Fruit fly (Drosophila melanogaster) whole organism, embryonic: ENCODE data around the gene gNacalpha.

Experiments used
- ATbp ChIP-seq: fragments of 200-800 bp; sonication (Bioruptor generic); optimal IDR thresholded peaks from 2 replicates; lab custom pipeline; 2017; ENCODE audit warnings: missing biosample characterization, mild to moderate bottlenecking, missing genetic modification characterization, missing genetic modification reagents
- Ada2b ChIP-seq: fragments of 200-800 bp; sonication (Bioruptor generic); IDR thresholded peaks from 2 replicates; pipeline ENCODE4 v1.3.6; 2022; ENCODE audit warnings: missing biosample characterization, missing genetic modification characterization
- CG10321 ChIP-seq: fragments of 200-800 bp; sonication (Bioruptor generic); IDR thresholded peaks from 2 replicates; pipeline ENCODE4 v1.3.6; 2022; ENCODE audit warnings: missing biosample characterization, missing genetic modification characterization
- CG10654 ChIP-seq: fragments of 200-800 bp; sonication (Bioruptor generic); optimal IDR thresholded peaks from 2 replicates; lab custom pipeline; 2016; ENCODE audit warnings: missing biosample characterization, missing genetic modification characterization
- CG12744 ChIP-seq: fragments of 200-800 bp; sonication (Bioruptor generic); optimal IDR thresholded peaks from 2 replicates; lab custom pipeline; 2016; ENCODE audit warnings: missing biosample characterization, missing genetic modification characterization
- CG12769 ChIP-seq: fragments of 200-800 bp; sonication (Bioruptor generic); optimal IDR thresholded peaks from 2 replicates; lab custom pipeline; 2019; ENCODE audit warnings: missing biosample characterization, mild to moderate bottlenecking, missing genetic modification characterization, moderate library complexity
- CG14667 ChIP-seq: fragments of 200-800 bp; sonication (Bioruptor generic); IDR thresholded peaks from 2 replicates; pipeline ENCODE4 v1.3.6; 2022; ENCODE audit warnings: missing biosample characterization, missing genetic modification characterization
- CG14710 ChIP-seq: fragments of 200-800 bp; sonication (Bioruptor generic); optimal IDR thresholded peaks from 3 replicates; lab custom pipeline; 2019; ENCODE audit warnings: missing biosample characterization, mild to moderate bottlenecking, missing genetic modification characterization, moderate library complexity
- CG14860 ChIP-seq: fragments of 200-800 bp; sonication (Bioruptor generic); IDR thresholded peaks from 3 replicates; pipeline ENCODE4 v1.3.6; 2022; ENCODE audit warnings: missing biosample characterization, missing genetic modification characterization; ENCODE audit not compliant: partially characterized antibody
- CG14965 ChIP-seq: fragments of 200-800 bp; sonication (Bioruptor generic); optimal IDR thresholded peaks from 2 replicates; lab custom pipeline; 2016; ENCODE audit warnings: missing biosample characterization, missing genetic modification characterization, borderline replicate concordance
- CG1603 ChIP-seq: fragments of 200-800 bp; sonication (Bioruptor generic); optimal IDR thresholded peaks from 2 replicates; lab custom pipeline; 2019; ENCODE audit warnings: missing biosample characterization, mild to moderate bottlenecking, missing genetic modification characterization, moderate library complexity
- CG18764 ChIP-seq: fragments of 200-800 bp; sonication (Bioruptor generic); optimal IDR thresholded peaks from 3 replicates; lab custom pipeline; 2016; ENCODE audit warnings: missing biosample characterization, missing genetic modification characterization
- CG2120 ChIP-seq: fragments of 200-800 bp; sonication (Bioruptor generic); optimal IDR thresholded peaks from 3 replicates; lab custom pipeline; 2016; ENCODE audit warnings: missing biosample characterization, missing genetic modification characterization
- CG2875 ChIP-seq: fragments of 200-800 bp; sonication (Bioruptor generic); optimal IDR thresholded peaks from 2 replicates; lab custom pipeline; 2017; ENCODE audit warnings: missing biosample characterization, mild to moderate bottlenecking, missing genetic modification characterization, missing genetic modification reagents
- CG3163 ChIP-seq: fragments of 200-800 bp; sonication (Bioruptor generic); optimal IDR thresholded peaks from 3 replicates; lab custom pipeline; 2016; ENCODE audit warnings: missing biosample characterization, missing genetic modification characterization
- CG33213 ChIP-seq: fragments of 200-800 bp; sonication (Bioruptor generic); optimal IDR thresholded peaks from 3 replicates; lab custom pipeline; 2016; ENCODE audit warnings: missing biosample characterization, missing genetic modification characterization
- CG34224 ChIP-seq: fragments of 200-800 bp; sonication (Bioruptor generic); IDR thresholded peaks from 3 replicates; pipeline ENCODE4 v1.3.6; 2022; ENCODE audit warnings: missing biosample characterization, missing genetic modification characterization; ENCODE audit not compliant: partially characterized antibody
- CG4730 ChIP-seq: fragments of 200-800 bp; sonication (Bioruptor generic); IDR thresholded peaks from 2 replicates; pipeline ENCODE4 v1.3.6; 2022; ENCODE audit warnings: missing biosample characterization, missing genetic modification characterization
- CG8359 ChIP-seq: fragments of 200-800 bp; sonication (Bioruptor generic); optimal IDR thresholded peaks from 2 replicates; lab custom pipeline; 2017; ENCODE audit warnings: missing biosample characterization, mild to moderate bottlenecking, missing genetic modification characterization, borderline replicate concordance
- CkIIα-i1 ChIP-seq: fragments of 200-800 bp; sonication (Bioruptor generic); IDR thresholded peaks from 2 replicates; pipeline ENCODE4 v1.3.6; 2022; ENCODE audit warnings: missing biosample characterization, missing genetic modification characterization
- Dbx ChIP-seq: fragments of 200-800 bp; sonication (Bioruptor generic); IDR thresholded peaks from 3 replicates; pipeline ENCODE4 v1.3.6; 2022; ENCODE audit warnings: missing biosample characterization, missing genetic modification characterization
- Eip74EF ChIP-seq, 2 experiments: fragments of 200-800 bp in 1 of 2; fragments of >200 bp in 1 of 2; sonication (Bioruptor generic) in 1 of 2; optimal IDR thresholded peaks; 2 replicates each; lab custom pipeline; 2017 to 2019; ENCODE audit warnings: missing biosample characterization in 2 of 2, missing genetic modification characterization in 2 of 2, mild to moderate bottlenecking in 1 of 2, moderate library complexity in 1 of 2
- Gsc ChIP-seq: fragments of 200-800 bp; sonication (Bioruptor generic); IDR thresholded peaks from 2 replicates; pipeline ENCODE4 v1.3.6; 2022; ENCODE audit warnings: missing biosample characterization, missing genetic modification characterization
- HHEX ChIP-seq: fragments of 200-800 bp; sonication (Bioruptor generic); optimal IDR thresholded peaks from 3 replicates; lab custom pipeline; 2017; ENCODE audit warnings: missing biosample characterization, mild to moderate bottlenecking, missing genetic modification characterization, missing genetic modification reagents
- HLHmδ ChIP-seq: fragments of 200-800 bp; sonication (Bioruptor generic); optimal IDR thresholded peaks from 2 replicates; lab custom pipeline; 2018; ENCODE audit warnings: missing biosample characterization, mild to moderate bottlenecking, missing genetic modification characterization, moderate library complexity
- Med ChIP-seq: fragments of 200-800 bp; sonication (Bioruptor generic); peaks from one replicate; lab custom pipeline; 2016; ENCODE audit warnings: missing biosample characterization, missing genetic modification characterization, mild to moderate bottlenecking, inconsistent platforms, moderate library complexity
- Nf-YA ChIP-seq: fragments of 200-800 bp; sonication (Bioruptor generic); IDR thresholded peaks from 2 replicates; pipeline ENCODE4 v1.3.6; 2022; ENCODE audit warnings: missing biosample characterization, missing genetic modification characterization
- NfI ChIP-seq: fragments of 200-800 bp; sonication (Bioruptor generic); optimal IDR thresholded peaks from 3 replicates; lab custom pipeline; 2018; ENCODE audit warnings: missing biosample characterization, mild to moderate bottlenecking, missing genetic modification characterization, moderate library complexity
- Six4 ChIP-seq: fragments of 200-800 bp; sonication (Bioruptor generic); optimal IDR thresholded peaks from 2 replicates; lab custom pipeline; 2016; ENCODE audit warnings: missing biosample characterization, missing genetic modification characterization
- Stat92E ChIP-seq, 3 experiments: fragments of >200 bp in 2 of 3; fragments of 200-800 bp in 1 of 3; sonication (Bioruptor generic) in 1 of 3; optimal IDR thresholded peaks; 2 replicates each; lab custom pipeline; 2017 to 2019; ENCODE audit warnings: missing biosample characterization in 3 of 3, missing genetic modification characterization in 3 of 3, mild to moderate bottlenecking in 1 of 3, moderate library complexity in 1 of 3
- Usf ChIP-seq: fragments of 200-800 bp; sonication (Bioruptor generic); optimal IDR thresholded peaks from 2 replicates; lab custom pipeline; 2017; ENCODE audit warnings: missing genotype, missing biosample characterization, missing genetic modification characterization
- ab ChIP-seq: fragments of 200-800 bp; sonication (Bioruptor generic); optimal IDR thresholded peaks from 2 replicates; lab custom pipeline; 2016; ENCODE audit warnings: missing biosample characterization, missing genetic modification characterization
- bcd ChIP-seq: fragments of 200-800 bp; sonication (Bioruptor generic); optimal IDR thresholded peaks from 2 replicates; lab custom pipeline; 2017; ENCODE audit warnings: missing biosample characterization, mild to moderate bottlenecking, missing genetic modification characterization
- bigmax ChIP-seq: fragments of 200-800 bp; sonication (Bioruptor generic); optimal IDR thresholded peaks from 2 replicates; lab custom pipeline; 2018; ENCODE audit warnings: missing biosample characterization, mild to moderate bottlenecking, missing genetic modification characterization
- chn ChIP-seq: fragments of 200-800 bp; sonication (Bioruptor generic); optimal IDR thresholded peaks from 2 replicates; lab custom pipeline; 2016; ENCODE audit warnings: missing biosample characterization, missing genetic modification characterization
- dati ChIP-seq: fragments of 200-800 bp; sonication (Bioruptor generic); IDR thresholded peaks from 2 replicates; pipeline ENCODE4 v1.3.6; 2022; ENCODE audit warnings: missing biosample characterization, missing genetic modification characterization
- fd64A ChIP-seq: fragments of 200-800 bp; sonication (Bioruptor generic); optimal IDR thresholded peaks from 3 replicates; lab custom pipeline; 2018; ENCODE audit warnings: missing biosample characterization, mild to moderate bottlenecking, missing genetic modification characterization
- hkb ChIP-seq, 2 experiments: fragments of 200-800 bp in 1 of 2; fragments of >200 bp in 1 of 2; sonication (Bioruptor generic) in 1 of 2; IDR thresholded peaks in 1 of 2; optimal IDR thresholded peaks in 1 of 2; 2 replicates each; pipeline versions ENCODE4 v1.3.6 to Lab custom; 2017 to 2022; ENCODE audit warnings: missing biosample characterization in 1 of 2, missing genetic modification characterization in 1 of 2
- jumu ChIP-seq: fragments of 200-800 bp; sonication (Bioruptor generic); optimal IDR thresholded peaks from 3 replicates; lab custom pipeline; 2016; ENCODE audit warnings: missing biosample characterization, missing genetic modification characterization
- kah ChIP-seq: fragments of 200-800 bp; sonication (Bioruptor generic); optimal IDR thresholded peaks from 2 replicates; lab custom pipeline; 2018; ENCODE audit warnings: missing biosample characterization, mild to moderate bottlenecking, missing genetic modification characterization
- org-1 ChIP-seq: fragments of 200-800 bp; sonication (Bioruptor generic); optimal IDR thresholded peaks from 2 replicates; lab custom pipeline; 2017; ENCODE audit warnings: missing biosample characterization, missing genetic modification characterization
- phol ChIP-seq: fragments of 200-800 bp; sonication (Bioruptor generic); optimal IDR thresholded peaks from 3 replicates; lab custom pipeline; 2018; ENCODE audit warnings: missing biosample characterization, mild to moderate bottlenecking, missing genetic modification characterization, moderate library complexity
- sd ChIP-seq: fragments of 200-800 bp; sonication (Bioruptor generic); optimal IDR thresholded peaks from 3 replicates; lab custom pipeline; 2018; ENCODE audit warnings: missing biosample characterization, mild to moderate bottlenecking, missing genetic modification characterization, moderate library complexity
- slp2 ChIP-seq: fragments of 200-800 bp; sonication (Bioruptor generic); optimal IDR thresholded peaks from 2 replicates; lab custom pipeline; 2016; ENCODE audit warnings: missing biosample characterization, missing genetic modification characterization
- tio ChIP-seq: fragments of 200-800 bp; sonication (Bioruptor generic); optimal IDR thresholded peaks from 2 replicates; lab custom pipeline; 2017; ENCODE audit warnings: missing biosample characterization, missing genetic modification characterization, inconsistent platforms
- vfl ChIP-seq: fragments of 200-800 bp; sonication (Bioruptor generic); optimal IDR thresholded peaks from 2 replicates; lab custom pipeline; 2016; ENCODE audit warnings: missing biosample characterization, missing genetic modification characterization
- yki ChIP-seq: fragments of >200 bp; optimal IDR thresholded peaks from 3 replicates; lab custom pipeline; 2018
- zen ChIP-seq: fragments of 200-800 bp; sonication (Bioruptor generic); optimal IDR thresholded peaks from 3 replicates; lab custom pipeline; 2018; ENCODE audit warnings: missing biosample characterization, mild to moderate bottlenecking, missing genetic modification characterization, moderate library complexity

The gNacalpha gene

DNA sequence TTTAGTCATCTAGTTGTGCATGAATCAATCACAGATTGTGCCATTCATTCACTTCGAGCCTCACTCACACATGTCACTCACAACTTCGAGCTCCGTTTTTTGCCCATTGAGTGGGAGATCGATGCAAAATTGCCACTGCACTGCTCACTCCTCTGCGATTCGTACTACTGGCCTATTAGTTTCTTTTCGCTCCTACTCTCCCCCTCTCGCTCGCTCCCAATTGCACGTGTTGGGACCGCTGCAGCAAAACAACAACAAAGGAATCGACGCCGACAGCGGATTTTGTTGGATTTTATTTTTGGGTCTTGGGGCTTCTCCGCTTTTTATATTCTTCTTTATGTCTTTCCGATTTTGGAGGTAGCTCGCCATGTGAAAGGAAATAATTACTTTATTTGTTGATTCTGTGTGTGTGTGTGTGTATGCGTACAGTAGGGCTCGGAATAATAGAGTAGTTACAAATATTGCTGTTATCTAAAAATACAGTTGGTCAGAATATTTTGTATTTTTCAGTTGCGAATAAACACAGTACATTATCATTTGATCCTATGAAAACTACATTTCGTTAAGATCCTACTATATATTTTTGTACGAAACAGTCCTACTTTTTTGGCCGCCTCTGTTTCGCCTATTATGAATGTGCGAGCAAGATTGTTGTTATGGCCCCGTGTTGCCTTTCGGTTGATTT lies 37.3 kb downstream of the gNacalpha start (continued):
- TF ChIP-seq CG33213 (GFP tag; lab: Kevin White, UChicago) = peak; percentile 42
- peak; percentile 66 for TF ChIP-seq CG14667 (GFP tag; lab: Robert Waterston, UW)
- no peak for TF ChIP-seq CkIIα-i1 (GFP tag; lab: Robert Waterston, UW)
- peak; percentile 52 for TF ChIP-seq kah
- peak; percentile 71 for TF ChIP-seq Ada2b (GFP tag; lab: Robert Waterston, UW)
- peak; percentile 68 for TF ChIP-seq NfI (GFP tag; lab: Kevin White, UChicago)
- peak; percentile 80 for TF ChIP-seq Six4 (GFP tag; lab: Kevin White, UChicago)
- peak; percentile 78 for TF ChIP-seq HHEX
- no peak for TF ChIP-seq vfl (GFP tag; lab: Kevin White, UChicago)
- peak in 1 of 2 experiments; percentile 86 for TF ChIP-seq Eip74EF (GFP tag; optimal IDR thresholded peaks at IDR 0.05; lab: Kevin White, UChicago)
- peak; percentile 43 for TF ChIP-seq CG12744
- peak; percentile 44 for TF ChIP-seq CG10654 (GFP tag; lab: Kevin White, UChicago)
- no peak for TF ChIP-seq CG14965
- peak; percentile 60 for TF ChIP-seq CG2120 (GFP tag; lab: Kevin White, UChicago)
- peak; percentile 85 for TF ChIP-seq org-1 (GFP tag; lab: Kevin White, UChicago)
- no peak for TF ChIP-seq HLHmδ (GFP tag; lab: Kevin White, UChicago)
- peak; percentile 65 for TF ChIP-seq jumu (GFP tag; lab: Kevin White, UChicago)
- TF ChIP-seq CG14860 (GFP tag; lab: Robert Waterston, UW) = no peak
- peak; percentile 89 for TF ChIP-seq phol (tag; lab: Kevin White, UChicago)
- TF ChIP-seq CG34224 (GFP tag; lab: Robert Waterston, UW) = no peak
- peak; percentile 88 for TF ChIP-seq ATbp
- no peak for TF ChIP-seq hkb (optimal IDR thresholded peaks at IDR 0.05; lab: Kevin White, UChicago)
- TF ChIP-seq hkb (GFP tag; IDR thresholded peaks at IDR 0.05; lab: Robert Waterston, UW) = peak; percentile 82
- TF ChIP-seq CG8359 (GFP tag; lab: Kevin White, UChicago) = peak; percentile 73
- TF ChIP-seq Med (GFP tag; lab: Kevin White, UChicago) = peak; percentile 89
- peak; percentile 66 for TF ChIP-seq zen (tag; lab: Kevin White, UChicago)
- TF ChIP-seq bcd (GFP tag; lab: Kevin White, UChicago) = peak; percentile 70
- peak; percentile 51 for TF ChIP-seq Usf (GFP tag; lab: Kevin White, UChicago)
- peak; percentile 63 for TF ChIP-seq CG4730 (GFP tag; lab: Robert Waterston, UW)
- 0 out of 3 replicates have a peak, but pooled peaks have one; percentile 33 for TF ChIP-seq Dbx
- peak; percentile 69; the same call in 1 of the 2 replicates for TF ChIP-seq dati (GFP tag; lab: Robert Waterston, UW)
- peak; percentile 67 for TF ChIP-seq CG18764 (GFP tag; lab: Kevin White, UChicago)
- TF ChIP-seq Nf-YA (GFP tag; lab: Robert Waterston, UW) = peak; percentile 28; the same call in 1 of the 2 replicates
- TF ChIP-seq CG10321 (GFP tag; lab: Robert Waterston, UW) = no peak
- peak; percentile 85 for TF ChIP-seq CG14710 (tag; lab: Kevin White, UChicago)
- peak in 1 of 3 experiments; percentile 70 for TF ChIP-seq Stat92E (GFP tag; optimal IDR thresholded peaks at IDR 0.05; lab: Kevin White, UChicago)
- no peak for TF ChIP-seq tio (GFP tag; lab: Kevin White, UChicago)
- peak; percentile 69 for TF ChIP-seq chn (GFP tag; lab: Kevin White, UChicago)
- peak; percentile 82 for TF ChIP-seq CG12769
- no peak for TF ChIP-seq bigmax (GFP tag; lab: Kevin White, UChicago)
- peak; percentile 87 for TF ChIP-seq CG2875 (GFP tag; lab: Kevin White, UChicago)
- TF ChIP-seq slp2 (GFP tag; lab: Kevin White, UChicago) = peak; percentile 76
- peak; percentile 38; the same call in 1 of the 2 replicates for TF ChIP-seq Gsc (GFP tag; lab: Robert Waterston, UW)
- peak; percentile 41 for TF ChIP-seq ab
- TF ChIP-seq CG3163 (GFP tag; lab: Kevin White, UChicago) = peak; percentile 6
- peak; percentile 76 for TF ChIP-seq fd64A (GFP tag; lab: Kevin White, UChicago)
- peak; percentile 71 for TF ChIP-seq sd (tag; lab: Kevin White, UChicago)
- TF ChIP-seq CG1603 (tag; lab: Kevin White, UChicago) = peak; percentile 96
- TF ChIP-seq yki (lab: Kevin White, UChicago) = no peak
